Fruit fly (Drosophila melanogaster) whole organism, embryonic: ENCODE results near the gene SamDC.
A peak's percentile ranks its signal among the peaks of the same experiment; 100 is the strongest.

Experiments
- Aef1 ChIP-seq: fragments of 200-800 bp; sonication (Bioruptor generic); IDR thresholded peaks from 3 replicates; pipeline ENCODE4 v1.3.6; 2022; ENCODE audit warnings: missing biosample characterization, missing genetic modification characterization
- Atf6 ChIP-seq: fragments of 200-800 bp; sonication (Bioruptor generic); IDR thresholded peaks from 2 replicates; pipeline ENCODE4 v1.3.6; 2022; ENCODE audit warnings: missing biosample characterization, missing genetic modification characterization
- Blimp-1 ChIP-seq: fragments of 200-800 bp; sonication (Bioruptor generic); optimal IDR thresholded peaks from 3 replicates; lab custom pipeline; 2018; ENCODE audit warnings: missing biosample characterization, missing genetic modification characterization, mild to moderate bottlenecking, moderate library complexity, missing genetic modification reagents
- Bteb2 ChIP-seq: fragments of 200-800 bp; sonication (Bioruptor generic); optimal IDR thresholded peaks from 2 replicates; lab custom pipeline; 2016; ENCODE audit warnings: missing biosample characterization, missing genetic modification characterization
- CG10366 ChIP-seq: fragments of 200-800 bp; sonication (Bioruptor generic); IDR thresholded peaks from 2 replicates; pipeline ENCODE4 v1.3.6; 2022; ENCODE audit warnings: missing biosample characterization, missing genetic modification characterization
- CG10431 ChIP-seq: fragments of 200-800 bp; sonication (Bioruptor generic); optimal IDR thresholded peaks from 3 replicates; lab custom pipeline; 2018; ENCODE audit warnings: missing biosample characterization, mild to moderate bottlenecking, missing genetic modification characterization
- CG10979 ChIP-seq: fragments of 200-800 bp; sonication (Bioruptor generic); optimal IDR thresholded peaks from 2 replicates; lab custom pipeline; 2018; ENCODE audit warnings: missing biosample characterization, mild to moderate bottlenecking, missing genetic modification characterization, moderate library complexity
- CG12236 ChIP-seq: fragments of 200-800 bp; sonication (Bioruptor generic); optimal IDR thresholded peaks from 2 replicates; lab custom pipeline; 2016; ENCODE audit warnings: missing biosample characterization, missing genetic modification characterization
- CG1233 ChIP-seq: fragments of 200-800 bp; sonication (Bioruptor generic); optimal IDR thresholded peaks from 4 replicates; lab custom pipeline; 2018; ENCODE audit warnings: missing biosample characterization, mild to moderate bottlenecking, missing genetic modification characterization
- CG13624 ChIP-seq: fragments of 200-800 bp; sonication (Bioruptor generic); optimal IDR thresholded peaks from 2 replicates; lab custom pipeline; 2016; ENCODE audit warnings: missing biosample characterization, missing genetic modification characterization
- CG15269 ChIP-seq: fragments of 200-800 bp; sonication (Bioruptor generic); optimal IDR thresholded peaks from 2 replicates; lab custom pipeline; 2018; ENCODE audit warnings: missing biosample characterization, mild to moderate bottlenecking, missing genetic modification characterization, moderate library complexity
- CG18011 ChIP-seq: fragments of 200-800 bp; sonication (Bioruptor generic); optimal IDR thresholded peaks from 2 replicates; lab custom pipeline; 2017; ENCODE audit warnings: missing biosample characterization, missing genetic modification characterization, mild to moderate bottlenecking, moderate library complexity, missing genotype
- CG18262 ChIP-seq: fragments of 200-800 bp; optimal IDR thresholded peaks from 3 replicates; lab custom pipeline; 2019; ENCODE audit warnings: missing biosample characterization, mild to moderate bottlenecking, missing genetic modification characterization, moderate library complexity
- CG18764 ChIP-seq: fragments of 200-800 bp; sonication (Bioruptor generic); optimal IDR thresholded peaks from 3 replicates; lab custom pipeline; 2016; ENCODE audit warnings: missing biosample characterization, missing genetic modification characterization
- CG3163 ChIP-seq: fragments of 200-800 bp; sonication (Bioruptor generic); optimal IDR thresholded peaks from 3 replicates; lab custom pipeline; 2016; ENCODE audit warnings: missing biosample characterization, missing genetic modification characterization
- CG32767 ChIP-seq: fragments of 200-800 bp; sonication (Bioruptor generic); IDR thresholded peaks from 2 replicates; pipeline ENCODE4 v1.3.6; 2022; ENCODE audit warnings: missing biosample characterization, missing genetic modification characterization
- CG3281 ChIP-seq: fragments of 200-800 bp; sonication (Bioruptor generic); optimal IDR thresholded peaks from 3 replicates; lab custom pipeline; 2017; ENCODE audit warnings: missing biosample characterization, mild to moderate bottlenecking, missing genetic modification characterization
- CG34224 ChIP-seq: fragments of 200-800 bp; sonication (Bioruptor generic); IDR thresholded peaks from 3 replicates; pipeline ENCODE4 v1.3.6; 2022; ENCODE audit warnings: missing biosample characterization, missing genetic modification characterization; ENCODE audit not compliant: partially characterized antibody
- CG3726 ChIP-seq: fragments of 200-800 bp; sonication (Bioruptor generic); IDR thresholded peaks from 3 replicates; pipeline ENCODE4, ENCODE4 v1.3.6; 2022; ENCODE audit warnings: missing biosample characterization, missing genetic modification characterization
- CG4328 ChIP-seq: fragments of 200-800 bp; sonication (Bioruptor generic); optimal IDR thresholded peaks from 3 replicates; lab custom pipeline; 2017; ENCODE audit warnings: missing biosample characterization, missing genetic modification reagents, missing genetic modification characterization
- CG4820 ChIP-seq: fragments of 200-800 bp; sonication (Bioruptor generic); optimal IDR thresholded peaks from 3 replicates; lab custom pipeline; 2016; ENCODE audit warnings: missing biosample characterization, missing genetic modification characterization
- CG8290 ChIP-seq, 3 experiments: fragments of 200-800 bp; sonication (Bioruptor generic); optimal IDR thresholded peaks; 2 replicates each; lab custom pipeline; 2016 to 2019; ENCODE audit warnings: missing biosample characterization in 3 of 3, missing genetic modification characterization in 3 of 3, mild to moderate bottlenecking in 2 of 3, moderate library complexity in 1 of 3
- CG9932 ChIP-seq: fragments of 200-800 bp; sonication (Bioruptor generic); IDR thresholded peaks from 2 replicates; pipeline ENCODE4 v1.3.6; 2022; ENCODE audit warnings: missing biosample characterization, missing genetic modification characterization
- Chrac-16 ChIP-seq: fragments of 200-800 bp; sonication (Bioruptor generic); optimal IDR thresholded peaks from 3 replicates; lab custom pipeline; 2016; ENCODE audit warnings: missing biosample characterization, missing genetic modification characterization
- CkIIα-i1 ChIP-seq: fragments of 200-800 bp; sonication (Bioruptor generic); IDR thresholded peaks from 2 replicates; pipeline ENCODE4 v1.3.6; 2022; ENCODE audit warnings: missing biosample characterization, missing genetic modification characterization
- D ChIP-seq, 2 experiments: fragments of 200-800 bp in 1 of 2; fragments of >200 bp in 1 of 2; sonication (Bioruptor generic) in 1 of 2; optimal IDR thresholded peaks; 2 replicates in 1 of 2; 3 replicates in 1 of 2; lab custom pipeline; 2017; ENCODE audit warnings: mild to moderate bottlenecking in 1 of 2, missing biosample characterization in 1 of 2, missing genetic modification characterization in 1 of 2, missing genetic modification reagents in 1 of 2
- Dip3 ChIP-seq: fragments of 200-800 bp; sonication (Bioruptor generic); optimal IDR thresholded peaks from 3 replicates; lab custom pipeline; 2016; ENCODE audit warnings: missing biosample characterization, missing genetic modification characterization
- Gug ChIP-seq: fragments of 200-800 bp; sonication (Bioruptor generic); IDR thresholded peaks from 4 replicates; pipeline ENCODE4 v1.3.6; 2022; ENCODE audit warnings: missing biosample characterization, missing genetic modification characterization
- H15 ChIP-seq: fragments of 200-800 bp; sonication (Bioruptor generic); IDR thresholded peaks from 3 replicates; pipeline ENCODE4 v1.3.6; 2022; ENCODE audit warnings: missing biosample characterization, missing genetic modification characterization
- Lim3 ChIP-seq: fragments of 200-800 bp; sonication (Bioruptor generic); IDR thresholded peaks from 2 replicates; pipeline ENCODE4 v1.3.6; 2022; ENCODE audit warnings: missing biosample characterization, missing genetic modification characterization
- Med ChIP-seq: fragments of 200-800 bp; sonication (Bioruptor generic); peaks from one replicate; lab custom pipeline; 2016; ENCODE audit warnings: missing biosample characterization, missing genetic modification characterization, mild to moderate bottlenecking, inconsistent platforms, moderate library complexity
- NC2β ChIP-seq: fragments of 200-800 bp; sonication (Bioruptor generic); optimal IDR thresholded peaks from 2 replicates; lab custom pipeline; 2016; ENCODE audit warnings: missing biosample characterization, missing genetic modification characterization
- PHDP ChIP-seq: fragments of 200-800 bp; sonication (Bioruptor generic); optimal IDR thresholded peaks from 3 replicates; lab custom pipeline; 2018; ENCODE audit warnings: missing biosample characterization, mild to moderate bottlenecking, missing genetic modification characterization, moderate library complexity
- Sox100B ChIP-seq: fragments of 200-800 bp; sonication (Bioruptor generic); optimal IDR thresholded peaks from 3 replicates; lab custom pipeline; 2018; ENCODE audit warnings: missing biosample characterization, mild to moderate bottlenecking, missing genetic modification characterization
- Trl ChIP-seq, 3 experiments: fragments of >200 bp in 2 of 3; fragments of 200-800 bp in 1 of 3; sonication (Bioruptor generic) in 1 of 3; optimal IDR thresholded peaks; 2 replicates in 1 of 3; 3 replicates in 2 of 3; lab custom pipeline; 2016 to 2017; ENCODE audit warnings: missing biosample characterization in 1 of 3, missing genetic modification characterization in 1 of 3
- cad ChIP-seq: fragments of >200 bp; optimal IDR thresholded peaks from 2 replicates; lab custom pipeline; 2017; ENCODE audit warnings: missing biosample characterization, missing genetic modification characterization
- cwo ChIP-seq: fragments of 200-800 bp; sonication (Bioruptor generic); optimal IDR thresholded peaks from 3 replicates; lab custom pipeline; 2017; ENCODE audit warnings: missing biosample characterization, missing genetic modification characterization, mild to moderate bottlenecking, moderate library complexity, missing genetic modification reagents
- dm ChIP-seq: fragments of 200-800 bp; sonication (Bioruptor generic); optimal IDR thresholded peaks from 3 replicates; lab custom pipeline; 2016; ENCODE audit warnings: missing biosample characterization, missing genetic modification characterization
- eve ChIP-seq, 2 experiments: fragments of >200 bp; optimal IDR thresholded peaks; 2 replicates each; lab custom pipeline; 2017; ENCODE audit warnings: missing biosample characterization in 2 of 2, missing genetic modification characterization in 2 of 2
- gem ChIP-seq: fragments of 200-800 bp; sonication (Bioruptor generic); optimal IDR thresholded peaks from 2 replicates; lab custom pipeline; 2019; ENCODE audit warnings: missing biosample characterization, mild to moderate bottlenecking, missing genetic modification characterization, moderate library complexity
- gfzf ChIP-seq: fragments of 200-800 bp; sonication (Bioruptor generic); optimal IDR thresholded peaks from 2 replicates; lab custom pipeline; 2016; ENCODE audit warnings: missing biosample characterization, mild to moderate bottlenecking, missing genetic modification characterization, moderate library complexity
- grau ChIP-seq: fragments of 200-800 bp; optimal IDR thresholded peaks from 3 replicates; lab custom pipeline; 2019; ENCODE audit warnings: missing biosample characterization, mild to moderate bottlenecking, missing genetic modification characterization, moderate library complexity
- peb ChIP-seq: fragments of 200-800 bp; sonication (Bioruptor generic); IDR thresholded peaks from 2 replicates; pipeline ENCODE4 v1.3.6; 2022; ENCODE audit warnings: missing biosample characterization, missing genetic modification characterization
- pho ChIP-seq: fragments of 200-800 bp; sonication (Bioruptor generic); optimal IDR thresholded peaks from 2 replicates; lab custom pipeline; 2016; ENCODE audit warnings: missing biosample characterization, missing genetic modification characterization
- prd ChIP-seq, 3 experiments: fragments of >200 bp in 2 of 3; fragments of 200-800 bp in 1 of 3; sonication (Bioruptor generic) in 1 of 3; optimal IDR thresholded peaks in 2 of 3; IDR thresholded peaks in 1 of 3; 2 replicates in 2 of 3; 3 replicates in 1 of 3; pipeline versions ENCODE4 v1.3.6 to Lab custom; 2017 to 2022; ENCODE audit warnings: missing biosample characterization in 1 of 3, missing genetic modification characterization in 1 of 3
- sob ChIP-seq: fragments of 200-800 bp; sonication (Bioruptor generic); IDR thresholded peaks from 2 replicates; pipeline ENCODE4 v1.3.6; 2022; ENCODE audit warnings: missing biosample characterization, missing genetic modification characterization
- ssp ChIP-seq: fragments of 200-800 bp; sonication (Bioruptor generic); IDR thresholded peaks from 2 replicates; pipeline ENCODE4 v1.3.6; 2022; ENCODE audit warnings: missing biosample characterization, missing genetic modification characterization
- tgo ChIP-seq: fragments of 200-800 bp; sonication (Bioruptor generic); IDR thresholded peaks from 3 replicates; pipeline ENCODE4 v1.3.6; 2022; ENCODE audit warnings: missing biosample characterization, missing genetic modification characterization
- trh ChIP-seq: fragments of 200-800 bp; sonication (Bioruptor generic); optimal IDR thresholded peaks from 2 replicates; lab custom pipeline; 2016; ENCODE audit warnings: missing biosample characterization, missing genetic modification characterization
- zen ChIP-seq: fragments of 200-800 bp; sonication (Bioruptor generic); optimal IDR thresholded peaks from 3 replicates; lab custom pipeline; 2018; ENCODE audit warnings: missing biosample characterization, mild to moderate bottlenecking, missing genetic modification characterization, moderate library complexity

Gene SamDC

DNA sequence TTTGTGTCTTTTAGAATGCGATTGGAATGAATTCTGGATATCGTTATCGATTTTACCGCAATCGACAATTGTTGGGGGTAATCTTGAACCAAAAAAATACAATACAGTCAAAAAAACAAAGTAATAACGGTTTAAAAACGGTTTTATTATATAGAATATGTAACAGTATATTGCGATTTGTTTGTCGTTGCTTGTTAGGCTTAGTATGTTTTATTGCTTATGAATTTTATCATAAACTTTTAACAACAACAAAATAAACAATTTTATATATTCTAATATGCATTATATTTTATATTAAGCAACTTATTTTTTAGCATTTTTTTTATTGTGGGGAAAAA, 39.5 kb upstream of the SamDC start, which contains the start of gene CYLD (continued):
- TF ChIP-seq cwo (GFP tag; lab: Kevin White, UChicago) (peak; percentile 70), Gug (GFP tag; lab: Robert Waterston, UW) (no peak), Lim3 (no peak), tgo (GFP tag; lab: Robert Waterston, UW) (peak; percentile 61; the same call in 2 of the 3 replicates), Dip3 (GFP tag; lab: Kevin White, UChicago) (no peak), H15 (GFP tag; lab: Robert Waterston, UW) (no peak), CG3163 (GFP tag; lab: Kevin White, UChicago) (no peak), CG4820 (GFP tag; lab: Kevin White, UChicago) (peak; percentile 60), CG9932 (GFP tag; lab: Robert Waterston, UW) (no peak), PHDP (tag; lab: Kevin White, UChicago) (peak; percentile 85), CG1233 (GFP tag; lab: Kevin White, UChicago) (peak; percentile 62), eve (GFP tag; optimal IDR thresholded peaks at IDR 0.05; lab: Kevin White, UChicago) (no peak), Aef1 (no peak; the same call in 2 of the 3 replicates), CG13624 (peak; percentile 44), Sox100B (GFP tag; lab: Kevin White, UChicago) (peak; percentile 57), CG3726 (no peak), CG10366 (GFP tag; lab: Robert Waterston, UW) (peak; percentile 41; the same call in 1 of the 2 replicates), gfzf (GFP tag; lab: Kevin White, UChicago) (peak; percentile 37), prd (optimal IDR thresholded peaks at IDR 0.05; lab: Kevin White, UChicago) (no peak), prd (GFP tag; IDR thresholded peaks at IDR 0.05; lab: Robert Waterston, UW) (peak; percentile 67), CG34224 (GFP tag; lab: Robert Waterston, UW) (peak; percentile 35; the same call in 1 of the 3 replicates), CG32767 (GFP tag; lab: Robert Waterston, UW) (no peak), NC2β (GFP tag; lab: Kevin White, UChicago) (no peak), CG8290 (GFP tag; optimal IDR thresholded peaks at IDR 0.05; lab: Kevin White, UChicago) (peak; percentile 4), CG8290 (tag; optimal IDR thresholded peaks at IDR 0.05; lab: Kevin White, UChicago) (peak in 1 of 2 experiments; percentile 75), CG18011 (GFP tag; lab: Kevin White, UChicago) (no peak), ssp (GFP tag; lab: Robert Waterston, UW) (no peak), D (optimal IDR thresholded peaks at IDR 0.05; lab: Kevin White, UChicago) (no peak), D (GFP tag; optimal IDR thresholded peaks at IDR 0.05; lab: Kevin White, UChicago) (peak; percentile 29), Med (GFP tag; lab: Kevin White, UChicago) (peak; percentile 83), CG4328 (GFP tag; lab: Kevin White, UChicago) (no peak), cad (GFP tag; lab: Kevin White, UChicago) (no peak), CkIIα-i1 (no peak), CG10979 (tag; lab: Kevin White, UChicago) (peak; percentile 72), sob (peak; percentile 66; the same call in 1 of the 2 replicates), Atf6 (GFP tag; lab: Robert Waterston, UW) (peak; percentile 81), trh (GFP tag; lab: Kevin White, UChicago) (no peak), grau (tag; lab: Kevin White, UChicago) (peak; percentile 78), pho (GFP tag; lab: Kevin White, UChicago) (peak; percentile 18), Chrac-16 (GFP tag; lab: Kevin White, UChicago) (peak; percentile 60), dm (GFP tag; lab: Kevin White, UChicago) (no peak), Bteb2 (GFP tag; lab: Kevin White, UChicago) (peak; percentile 24), gem (tag; lab: Kevin White, UChicago) (peak; percentile 89), CG18262 (peak; percentile 83), CG15269 (peak; percentile 81), Blimp-1 (GFP tag; lab: Kevin White, UChicago) (peak; percentile 78), CG10431 (peak; percentile 13), CG12236 (GFP tag; lab: Kevin White, UChicago) (no peak), Trl (optimal IDR thresholded peaks at IDR 0.05; lab: Kevin White, UChicago) (no peak), Trl (GFP tag; optimal IDR thresholded peaks at IDR 0.05; lab: Kevin White, UChicago) (peak; percentile 31), peb (GFP tag; lab: Robert Waterston, UW) (no peak), zen (peak; percentile 62), CG3281 (peak; percentile 63), CG18764 (peak; percentile 42)
